Worm (Caenorhabditis elegans): Measurements from ENCODE around the gene B0563.1.

DNA sequence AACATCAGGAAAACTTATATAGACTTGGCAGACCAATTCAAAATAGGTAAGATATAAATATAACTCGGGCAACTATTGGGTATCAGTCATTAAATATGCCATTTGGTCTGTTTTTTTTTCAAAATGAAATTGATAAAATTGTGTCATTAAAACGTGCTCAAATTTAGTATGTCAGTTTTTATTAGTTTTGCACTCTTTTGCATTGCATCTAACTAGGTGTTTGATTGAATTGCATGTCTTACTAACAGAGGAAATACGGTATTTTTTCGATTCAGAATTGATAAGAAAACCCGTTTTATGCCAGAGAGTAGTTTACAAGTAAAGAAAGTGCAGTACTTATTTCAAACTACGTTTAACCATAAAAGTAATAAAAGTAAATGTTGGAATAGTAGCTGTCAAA, 15.6 kb upstream of the B0563.1 start:
- TF ChIP-seq unc-39 (tag; optimal IDR thresholded peaks at IDR 0.05) (no peak), elt-1 (tag; optimal IDR thresholded peaks at IDR 0.05) (no peak), ama-1 (optimal IDR thresholded peaks at IDR 0.05) (no peak), nhr-237 (tag; optimal IDR thresholded peaks at IDR 0.05) (no peak), ceh-16 (tag; optimal IDR thresholded peaks at IDR 0.05) (no peak), elt-3 (tag; optimal IDR thresholded peaks at IDR 0.05) (no peak), nhr-77 (tag; optimal IDR thresholded peaks at IDR 0.05) (no peak), ceh-9 (tag; optimal IDR thresholded peaks at IDR 0.05) (no peak)
